Fruit fly (Drosophila melanogaster): ENCODE measurements around the gene sloth1.

The sloth1 gene

DNA sequence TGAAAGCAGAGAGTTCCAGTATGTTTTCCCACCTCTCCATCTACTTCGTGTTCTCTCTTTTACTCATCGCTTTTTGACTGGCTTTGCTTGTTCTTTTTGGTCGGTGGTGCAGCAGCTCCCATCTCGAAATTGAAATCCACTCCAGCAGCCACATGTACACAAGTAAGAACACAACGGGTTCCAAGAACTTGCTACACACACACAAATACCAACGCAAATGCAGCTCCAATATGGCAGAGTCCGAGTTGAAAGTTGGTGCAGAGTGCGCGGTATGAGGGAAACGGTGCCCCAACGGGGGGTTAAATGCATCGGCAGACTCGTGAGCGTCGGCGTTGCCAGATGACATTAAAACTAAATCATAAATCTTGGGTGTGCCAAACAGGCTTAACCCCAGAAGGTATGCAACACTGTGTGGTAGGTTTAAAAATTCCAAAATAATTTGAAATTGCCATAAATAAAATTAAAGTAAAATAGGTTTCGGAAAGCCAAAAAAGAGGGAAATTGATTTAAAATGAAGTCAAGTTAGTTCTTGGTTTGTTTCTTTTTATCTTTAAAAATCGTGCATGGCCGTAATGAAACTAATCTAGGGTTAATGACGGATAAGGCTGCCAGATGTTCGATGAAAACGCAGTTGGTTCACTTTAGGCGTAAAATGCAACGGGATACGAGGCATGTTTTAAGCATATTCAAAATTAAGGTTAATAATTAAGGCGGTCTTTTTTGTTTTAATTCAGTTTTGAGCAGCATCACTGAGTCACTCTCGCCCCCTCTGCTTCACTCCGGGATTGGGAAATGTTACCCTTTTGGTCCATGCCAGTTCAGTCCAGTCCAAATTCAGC, 13.3 kb upstream of the sloth1 start (continued):
- TF ChIP-seq CG9139 (GFP tag; optimal IDR thresholded peaks at IDR 0.05) (peak; percentile 38), CG16779 (tag; optimal IDR thresholded peaks at IDR 0.05) (peak; percentile 55), CG34406 (GFP tag; optimal IDR thresholded peaks at IDR 0.05) (peak; percentile 82), fkh (GFP tag; optimal IDR thresholded peaks at IDR 0.05) (no peak), CG8319 (GFP tag; optimal IDR thresholded peaks at IDR 0.05) (peak; percentile 73), Ets21C (GFP tag; optimal IDR thresholded peaks at IDR 0.05) (peak; percentile 86), CG4318 (GFP tag; optimal IDR thresholded peaks at IDR 0.05) (peak; percentile 74), topi (GFP tag; optimal IDR thresholded peaks at IDR 0.05) (peak; percentile 91), svp (GFP tag) (peak; percentile 93), pdm3 (GFP tag; optimal IDR thresholded peaks at IDR 0.05) (peak; percentile 90), net (GFP tag; optimal IDR thresholded peaks at IDR 0.05) (peak; percentile 86), CG7368 (GFP tag; optimal IDR thresholded peaks at IDR 0.05) (peak; percentile 69), CG6854 (GFP tag; optimal IDR thresholded peaks at IDR 0.05) (peak; percentile 5), Eip78C (GFP tag) (peak; percentile 96), CG15336 (GFP tag; IDR thresholded peaks at IDR 0.05) (peak; percentile 89), Sox102F (GFP tag; optimal IDR thresholded peaks at IDR 0.05) (peak; percentile 77), cyc (GFP tag; optimal IDR thresholded peaks at IDR 0.05) (peak; percentile 90), Gug (GFP tag; IDR thresholded peaks at IDR 0.05) (peak; percentile 71), Hr4 (GFP tag; optimal IDR thresholded peaks at IDR 0.05) (peak; percentile 74), fd85E (GFP tag; optimal IDR thresholded peaks at IDR 0.05) (peak; percentile 21), esn (GFP tag; optimal IDR thresholded peaks at IDR 0.05) (peak; percentile 87), CG10631 (GFP tag; optimal IDR thresholded peaks at IDR 0.05) (peak; percentile 88), Met (GFP tag; optimal IDR thresholded peaks at IDR 0.05) (peak; percentile 88), CG8632 (GFP tag; optimal IDR thresholded peaks at IDR 0.05) (peak; percentile 78), OdsH (GFP tag; optimal IDR thresholded peaks at IDR 0.05) (peak; percentile 90), CG6792 (GFP tag; optimal IDR thresholded peaks at IDR 0.05) (peak; percentile 84), spab (GFP tag; optimal IDR thresholded peaks at IDR 0.05) (peak; percentile 81), dac (GFP tag; optimal IDR thresholded peaks at IDR 0.05) (peak; percentile 72), CG3919 (GFP tag; optimal IDR thresholded peaks at IDR 0.05) (peak; percentile 85), CG11902 (GFP tag; optimal IDR thresholded peaks at IDR 0.05) (peak; percentile 81), CG32006 (GFP tag; optimal IDR thresholded peaks at IDR 0.05) (peak; percentile 88), CG8119 (GFP tag; IDR thresholded peaks at IDR 0.05) (peak; percentile 79), Eip93F (GFP tag; optimal IDR thresholded peaks at IDR 0.05) (peak; percentile 28), Eip75B (GFP tag; optimal IDR thresholded peaks at IDR 0.05) (peak; percentile 76), salr (GFP tag; optimal IDR thresholded peaks at IDR 0.05) (peak; percentile 79 to 88), eg (GFP tag; IDR thresholded peaks at IDR 0.05) (peak; percentile 77), Hr38 (GFP tag; optimal IDR thresholded peaks at IDR 0.05) (no peak), acj6 (GFP tag; optimal IDR thresholded peaks at IDR 0.05) (peak; percentile 88), CG1621 (tag; optimal IDR thresholded peaks at IDR 0.05) (peak; percentile 82), Smox (GFP tag; optimal IDR thresholded peaks at IDR 0.05) (peak; percentile 92), Sox14 (GFP tag; optimal IDR thresholded peaks at IDR 0.05) (peak; percentile 86)

DNA sequence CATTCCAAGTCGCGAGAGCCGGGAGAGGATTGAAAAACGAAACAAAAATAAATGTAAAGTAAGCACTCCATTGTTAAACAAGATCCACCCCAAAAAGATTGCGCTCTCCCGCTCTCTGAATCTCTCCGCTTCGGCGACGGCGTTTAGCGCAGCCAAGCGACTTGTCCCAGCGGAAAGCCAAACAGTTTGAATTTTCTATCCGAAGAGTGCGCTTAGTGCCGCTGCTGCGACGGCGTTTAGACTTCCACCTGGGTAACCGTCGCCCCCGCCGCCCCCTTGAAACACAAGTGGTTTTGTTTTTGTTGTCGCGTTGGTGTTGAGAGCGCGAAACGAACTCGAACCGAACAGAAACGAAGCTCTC, 12.7 kb upstream of the sloth1 start, which contains the start of gene Inx2:
TSS of gene Inx2 (plus strand) at position 181 of the 361 bp plus-strand sequence.
- TF ChIP-seq CG3919 (GFP tag; optimal IDR thresholded peaks at IDR 0.05) (peak; percentile 13), CG15336 (GFP tag; IDR thresholded peaks at IDR 0.05) (peak; percentile 48; the same call in 1 of the 2 replicates), svp (GFP tag) (peak; percentile 59), vri (GFP tag; optimal IDR thresholded peaks at IDR 0.05) (peak; percentile 65), CG34406 (GFP tag; optimal IDR thresholded peaks at IDR 0.05) (no peak), CG9139 (GFP tag; optimal IDR thresholded peaks at IDR 0.05) (peak; percentile 42), acj6 (GFP tag; optimal IDR thresholded peaks at IDR 0.05) (no peak), CG11294 (GFP tag; IDR thresholded peaks at IDR 0.05) (no peak; the same call in 1 of the 2 replicates), cyc (GFP tag; optimal IDR thresholded peaks at IDR 0.05) (no peak), Gug (GFP tag; IDR thresholded peaks at IDR 0.05) (0 out of 2 replicates have a peak, but pooled peaks have one; percentile 8), CG1621 (tag; optimal IDR thresholded peaks at IDR 0.05) (peak; percentile 17), Lpt (GFP tag; optimal IDR thresholded peaks at IDR 0.05) (peak; percentile 24), CG6163 (GFP tag; IDR thresholded peaks at IDR 0.05) (peak; percentile 74; the same call in 2 of the 3 replicates), eg (GFP tag; IDR thresholded peaks at IDR 0.05) (peak; percentile 62; the same call in 1 of the 3 replicates), dsx (GFP tag; optimal IDR thresholded peaks at IDR 0.05; ENCODE audit: poor library complexity, severe bottlenecking) (peak; percentile 39), CG8119 (GFP tag; IDR thresholded peaks at IDR 0.05) (peak; percentile 71), CG11762 (GFP tag; optimal IDR thresholded peaks at IDR 0.05; ENCODE audit: insufficient read depth) (no peak), Sox102F (GFP tag; optimal IDR thresholded peaks at IDR 0.05) (peak; percentile 22), CG6854 (GFP tag; optimal IDR thresholded peaks at IDR 0.05) (peak; percentile 79), fd85E (GFP tag; optimal IDR thresholded peaks at IDR 0.05) (peak; percentile 15), Hr39 (GFP tag; optimal IDR thresholded peaks at IDR 0.05) (no peak), salr (GFP tag; optimal IDR thresholded peaks at IDR 0.05) (no peak), Eip78C (GFP tag) (peak; percentile 32), Sox15 (GFP tag; optimal IDR thresholded peaks at IDR 0.05) (no peak)
